Worm (Caenorhabditis elegans) whole organism, young adult: Measurements from ENCODE around the gene T21D9.2.

Experiments
- B0019.2 ChIP-seq: fragments of 200-800 bp; sonication (Bioruptor generic); conservative IDR thresholded peaks from 2 replicates; pipeline ENCODE4 v1.3.6; 2022; ENCODE audit warnings: missing genetic modification reagents, missing genetic modification characterization, missing compliant biosample characterization
- C06A6.2 ChIP-seq: fragments of 200-800 bp; sonication (Bioruptor generic); conservative IDR thresholded peaks from 2 replicates; pipeline ENCODE4 v1.3.6; 2022; ENCODE audit warnings: missing genetic modification characterization, missing compliant biosample characterization
- Y53F4B.3 ChIP-seq: fragments of 200-800 bp; sonication (Bioruptor generic); IDR thresholded peaks from 2 replicates; pipeline ENCODE4 v1.3.6; 2022; ENCODE audit warnings: missing genetic modification reagents, missing genetic modification characterization, missing compliant biosample characterization
- Y79H2A.3 ChIP-seq: fragments of 200-800 bp; sonication (Bioruptor generic); conservative IDR thresholded peaks from 2 replicates; pipeline ENCODE4 v1.3.6; 2022; ENCODE audit warnings: missing genetic modification reagents, missing genetic modification characterization, missing compliant biosample characterization
- Y95B8A.8 ChIP-seq: fragments of 200-800 bp; sonication (Bioruptor generic); IDR thresholded peaks from 2 replicates; pipeline ENCODE4 v1.3.6; 2022; ENCODE audit warnings: missing genetic modification reagents, missing genetic modification characterization, missing compliant biosample characterization
- aptf-2 ChIP-seq: fragments of 200-800 bp; sonication (Bioruptor generic); conservative IDR thresholded peaks from 2 replicates; pipeline ENCODE4 v1.3.6; 2022; ENCODE audit warnings: missing genetic modification reagents, missing genetic modification characterization, missing compliant biosample characterization
- dox-1 ChIP-seq: fragments of 200-800 bp; sonication (Bioruptor generic); IDR thresholded peaks from 2 replicates; pipeline ENCODE4 v1.3.6; 2022; ENCODE audit warnings: missing genetic modification reagents, missing genetic modification characterization, missing compliant biosample characterization
- dpff-1 ChIP-seq: sonication (generic microtip); optimal IDR thresholded peaks from 2 replicates; lab custom pipeline; 2017; ENCODE audit warnings: mild to moderate bottlenecking, missing genetic modification characterization, missing compliant biosample characterization
- dpl-1 ChIP-seq: fragments of 150-350 bp; optimal IDR thresholded peaks from 2 replicates; lab custom pipeline; 2014; ENCODE audit warnings: missing biosample characterization, missing genetic modification reagents, missing genetic modification characterization
- efl-1 ChIP-seq: fragments of 150-350 bp; optimal IDR thresholded peaks from 2 replicates; lab custom pipeline; 2014; ENCODE audit warnings: missing biosample characterization, missing genetic modification reagents, missing genetic modification characterization
- egl-44 ChIP-seq: fragments of 200-800 bp; sonication (Bioruptor generic); IDR thresholded peaks from 2 replicates; pipeline ENCODE4 v1.3.6; 2022; ENCODE audit warnings: missing genetic modification reagents, missing genetic modification characterization, missing compliant biosample characterization
- ekl-4 ChIP-seq: fragments of 200-800 bp; sonication (Bioruptor generic); IDR thresholded peaks from 2 replicates; pipeline ENCODE4 v1.3.6; 2022; ENCODE audit warnings: missing genetic modification reagents, missing genetic modification characterization, missing compliant biosample characterization
- hlh-12 ChIP-seq: sonication (generic microtip); optimal IDR thresholded peaks from 2 replicates; lab custom pipeline; 2016; ENCODE audit warnings: missing genetic modification characterization, missing compliant biosample characterization
- hrde-1 ChIP-seq: sonication (generic microtip); optimal IDR thresholded peaks from 2 replicates; lab custom pipeline; 2016; ENCODE audit warnings: missing genetic modification characterization, mild to moderate bottlenecking, missing compliant biosample characterization, moderate library complexity, missing genotype, missing genetic modification reagents, borderline replicate concordance
- let-526 ChIP-seq: fragments of 200-800 bp; sonication (Bioruptor generic); IDR thresholded peaks from 2 replicates; pipeline ENCODE4 v1.3.6; 2022; ENCODE audit warnings: missing genetic modification reagents, missing genetic modification characterization, missing compliant biosample characterization
- lin-35 ChIP-seq, 3 experiments: fragments of 150-350 bp in 2 of 3; sonication (generic microtip) in 1 of 3; optimal IDR thresholded peaks; 2 replicates each; lab custom pipeline; 2014 to 2018; ENCODE audit warnings: missing biosample characterization in 3 of 3, missing genetic modification characterization in 3 of 3, missing genetic modification reagents in 3 of 3
- lin-54 ChIP-seq: fragments of 200-800 bp; sonication (Bioruptor generic); optimal IDR thresholded peaks from 2 replicates; lab custom pipeline; 2018; ENCODE audit warnings: mild to moderate bottlenecking, missing genetic modification characterization, missing compliant biosample characterization
- lsy-27 ChIP-seq: sonication (generic microtip); optimal IDR thresholded peaks from 2 replicates; lab custom pipeline; 2017; ENCODE audit warnings: missing genetic modification characterization, mild to moderate bottlenecking, missing compliant biosample characterization, antibody characterized with exemption, missing genotype, borderline replicate concordance; ENCODE audit not compliant: insufficient read depth
- mes-4 ChIP-seq: sonication (generic microtip); optimal IDR thresholded peaks from 2 replicates; lab custom pipeline; 2016; ENCODE audit warnings: missing genotype, missing genetic modification characterization, missing compliant biosample characterization
- mxl-1 ChIP-seq: sonication (generic microtip); optimal IDR thresholded peaks from 2 replicates; lab custom pipeline; 2016; ENCODE audit warnings: missing genetic modification characterization, missing compliant biosample characterization
- nfya-2 ChIP-seq: fragments of 200-800 bp; sonication (Bioruptor generic); IDR thresholded peaks from 2 replicates; pipeline ENCODE4 v1.3.6; 2022; ENCODE audit warnings: missing genetic modification reagents, missing genetic modification characterization, missing compliant biosample characterization
- nfyb-1 ChIP-seq: fragments of 200-800 bp; sonication (Bioruptor generic); IDR thresholded peaks from 2 replicates; pipeline ENCODE4 v1.3.6; 2022; ENCODE audit warnings: missing genetic modification reagents, missing genetic modification characterization, missing compliant biosample characterization
- nhr-179 ChIP-seq: sonication (generic microtip); optimal IDR thresholded peaks from 2 replicates; lab custom pipeline; 2016; ENCODE audit warnings: mild to moderate bottlenecking, missing genetic modification characterization, missing compliant biosample characterization
- rcor-1 ChIP-seq: fragments of 200-800 bp; sonication (Bioruptor generic); IDR thresholded peaks from 2 replicates; pipeline ENCODE4 v1.3.6; 2022; ENCODE audit warnings: missing genetic modification reagents, missing genetic modification characterization, missing compliant biosample characterization
- snpc-4 ChIP-seq, 5 experiments: fragments of 150-350 bp in 1 of 5; sonication (generic microtip) in 4 of 5; optimal IDR thresholded peaks; 2 replicates each; lab custom pipeline; 2014 to 2018; ENCODE audit warnings: missing genetic modification characterization in 5 of 5, missing biosample characterization in 3 of 5, antibody characterized with exemption in 2 of 5, mild to moderate bottlenecking in 2 of 5, missing compliant biosample characterization in 2 of 5, missing genotype in 2 of 5, moderate library complexity in 2 of 5, missing genetic modification reagents in 1 of 5
- sptf-2 ChIP-seq: fragments of 200-800 bp; sonication (Bioruptor generic); optimal IDR thresholded peaks from 2 replicates; lab custom pipeline; 2018; ENCODE audit warnings: mild to moderate bottlenecking, missing genetic modification characterization, missing compliant biosample characterization
- unc-62 ChIP-seq: fragments of 150-350 bp; optimal IDR thresholded peaks from 2 replicates; lab custom pipeline; 2014; ENCODE audit warnings: missing biosample characterization, missing genetic modification reagents, missing genetic modification characterization
- xnd-1 ChIP-seq: sonication (generic microtip); optimal IDR thresholded peaks from 2 replicates; lab custom pipeline; 2016; ENCODE audit warnings: missing genotype, missing genetic modification reagents, missing genetic modification characterization, missing compliant biosample characterization
- ztf-25 ChIP-seq: fragments of 200-800 bp; sonication (Bioruptor generic); IDR thresholded peaks from 2 replicates; pipeline ENCODE4 v1.3.6; 2022; ENCODE audit warnings: missing genetic modification reagents, missing genetic modification characterization, missing compliant biosample characterization

The T21D9.2 gene

ce11 chrX:2047208-2047946 is 49.3 kb downstream of the T21D9.2 start:
- TF ChIP-seq sptf-2 (GFP tag; lab: Kevin White, UChicago) (no peak), Y53F4B.3 (GFP tag; lab: Robert Waterston, UW) (no peak), efl-1 (GFP tag; lab: Kevin White, UChicago) (no peak), xnd-1 (no peak), dox-1 (GFP tag; lab: Robert Waterston, UW) (no peak), nhr-179 (tag; lab: Kevin White, UChicago) (no peak), C06A6.2 (GFP tag; lab: Robert Waterston, UW) (no peak), let-526 (GFP tag; lab: Robert Waterston, UW) (no peak), mxl-1 (tag; lab: Kevin White, UChicago) (no peak), snpc-4 (GFP tag; optimal IDR thresholded peaks at IDR 0.05; lab: Kevin White, UChicago) (no peak), snpc-4 (tag; optimal IDR thresholded peaks at IDR 0.05; lab: Kevin White, UChicago) (no peak), rcor-1 (GFP tag; lab: Robert Waterston, UW) (no peak), ekl-4 (GFP tag; lab: Robert Waterston, UW) (no peak), Y79H2A.3 (no peak), dpff-1 (tag; lab: Kevin White, UChicago) (no peak), mes-4 (tag; lab: Kevin White, UChicago) (no peak), dpl-1 (no peak), hrde-1 (tag; lab: Kevin White, UChicago) (no peak), aptf-2 (GFP tag; lab: Robert Waterston, UW) (no peak), lin-35 (GFP tag; optimal IDR thresholded peaks at IDR 0.05; lab: Kevin White, UChicago) (no peak), ztf-25 (GFP tag; lab: Robert Waterston, UW) (no peak)
- TF ChIP-seq, all 124 proteins: peak for 0

ce11 chrX:2046124-2046722 is 50.5 kb downstream of the T21D9.2 start, which contains the start of gene igcm-4:
TSS of gene igcm-4 (minus strand) at chrX:2046360.
- TF ChIP-seq egl-44 (peak; percentile 49; the same call in 1 of the 2 replicates), lin-54 (GFP tag; lab: Kevin White, UChicago) (no peak), lin-35 (GFP tag; optimal IDR thresholded peaks at IDR 0.05; lab: Kevin White, UChicago) (no peak), unc-62 (GFP tag; lab: Kevin White, UChicago) (peak; percentile 79), hlh-12 (tag; lab: Kevin White, UChicago) (no peak), Y95B8A.8 (GFP tag; lab: Robert Waterston, UW) (no peak), lsy-27 (tag; lab: Kevin White, UChicago) (no peak), B0019.2 (GFP tag; lab: Robert Waterston, UW) (no peak), nfya-2 (GFP tag; lab: Robert Waterston, UW) (no peak), nfyb-1 (0 out of 2 replicates have a peak, but pooled peaks have one; percentile 37)
